Fruit fly (Drosophila melanogaster) whole organism, embryonic: ENCODE results near the gene CG6959.
A peak's percentile ranks its signal among the peaks of the same experiment; 100 is the strongest.

ENCODE experiments used
- Abd-B ChIP-seq: fragments of 200-800 bp; sonication (Bioruptor generic); optimal IDR thresholded peaks from 2 replicates; lab custom pipeline; 2018; ENCODE audit warnings: missing biosample characterization, mild to moderate bottlenecking, missing genetic modification characterization, moderate library complexity
- Adf1 ChIP-seq: fragments of 200-800 bp; sonication (Bioruptor generic); IDR thresholded peaks from 2 replicates; pipeline ENCODE4 v1.3.6; 2022; ENCODE audit warnings: missing biosample characterization, missing genetic modification characterization
- Aef1 ChIP-seq: fragments of 200-800 bp; sonication (Bioruptor generic); IDR thresholded peaks from 3 replicates; pipeline ENCODE4 v1.3.6; 2022; ENCODE audit warnings: missing biosample characterization, missing genetic modification characterization
- Atf-2 ChIP-seq: fragments of 200-800 bp; sonication (Bioruptor generic); optimal IDR thresholded peaks from 2 replicates; lab custom pipeline; 2016; ENCODE audit warnings: missing biosample characterization, missing genetic modification characterization
- Atf6 ChIP-seq: fragments of 200-800 bp; sonication (Bioruptor generic); IDR thresholded peaks from 2 replicates; pipeline ENCODE4 v1.3.6; 2022; ENCODE audit warnings: missing biosample characterization, missing genetic modification characterization
- CG10959 ChIP-seq: fragments of 200-800 bp; sonication (Bioruptor generic); IDR thresholded peaks from 2 replicates; pipeline ENCODE4 v1.3.6; 2022; ENCODE audit warnings: missing biosample characterization, missing genetic modification characterization
- CG11247 ChIP-seq: fragments of 200-800 bp; sonication (Bioruptor generic); IDR thresholded peaks from 2 replicates; pipeline ENCODE4 v1.3.6; 2022; ENCODE audit warnings: missing biosample characterization, missing genetic modification characterization
- CG11723 ChIP-seq: fragments of 200-800 bp; sonication (Bioruptor generic); optimal IDR thresholded peaks from 2 replicates; lab custom pipeline; 2017; ENCODE audit warnings: missing biosample characterization, mild to moderate bottlenecking, missing genetic modification characterization
- CG12219 ChIP-seq: fragments of 200-800 bp; sonication (Bioruptor generic); optimal IDR thresholded peaks from 3 replicates; lab custom pipeline; 2018; ENCODE audit warnings: missing biosample characterization, mild to moderate bottlenecking, missing genetic modification characterization
- CG12236 ChIP-seq: fragments of 200-800 bp; sonication (Bioruptor generic); optimal IDR thresholded peaks from 2 replicates; lab custom pipeline; 2016; ENCODE audit warnings: missing biosample characterization, missing genetic modification characterization
- CG13296 ChIP-seq: fragments of 200-800 bp; sonication (Bioruptor generic); optimal IDR thresholded peaks from 3 replicates; lab custom pipeline; 2018; ENCODE audit warnings: missing biosample characterization, mild to moderate bottlenecking, missing genetic modification characterization
- CG14710 ChIP-seq: fragments of 200-800 bp; sonication (Bioruptor generic); optimal IDR thresholded peaks from 3 replicates; lab custom pipeline; 2019; ENCODE audit warnings: missing biosample characterization, mild to moderate bottlenecking, missing genetic modification characterization, moderate library complexity
- CG15011 ChIP-seq: fragments of 200-800 bp; sonication (Bioruptor generic); optimal IDR thresholded peaks from 3 replicates; lab custom pipeline; 2018; ENCODE audit warnings: missing biosample characterization, mild to moderate bottlenecking, missing genetic modification characterization
- CG16779 ChIP-seq: fragments of 200-800 bp; sonication (Bioruptor generic); IDR thresholded peaks from 2 replicates; pipeline ENCODE4 v1.3.6; 2022; ENCODE audit warnings: missing biosample characterization, missing genetic modification characterization
- CG16863 ChIP-seq: fragments of 200-800 bp; sonication (Bioruptor generic); optimal IDR thresholded peaks from 3 replicates; lab custom pipeline; 2016; ENCODE audit warnings: missing biosample characterization, missing genetic modification characterization
- CG17186 ChIP-seq: fragments of 200-800 bp; sonication (Bioruptor generic); optimal IDR thresholded peaks from 3 replicates; lab custom pipeline; 2017; ENCODE audit warnings: missing biosample characterization, missing genetic modification reagents, missing genetic modification characterization
- CG17361 ChIP-seq: fragments of 200-800 bp; sonication (Bioruptor generic); IDR thresholded peaks from 3 replicates; pipeline ENCODE4 v1.3.6; 2022; ENCODE audit warnings: missing biosample characterization, missing genetic modification characterization
- CG18599 ChIP-seq: fragments of 200-800 bp; sonication (Bioruptor generic); optimal IDR thresholded peaks from 3 replicates; lab custom pipeline; 2017; ENCODE audit warnings: missing biosample characterization, missing genetic modification characterization, mild to moderate bottlenecking, moderate library complexity, missing genetic modification reagents
- CG3407 ChIP-seq: fragments of 200-800 bp; sonication (Bioruptor generic); optimal IDR thresholded peaks from 2 replicates; lab custom pipeline; 2018; ENCODE audit warnings: missing biosample characterization, mild to moderate bottlenecking, missing genetic modification characterization
- CG3838 ChIP-seq: fragments of 200-800 bp; sonication (Bioruptor generic); optimal IDR thresholded peaks from 3 replicates; lab custom pipeline; 2016; ENCODE audit warnings: missing biosample characterization, missing genetic modification characterization
- CG42726 ChIP-seq: fragments of 200-800 bp; sonication (Bioruptor generic); IDR thresholded peaks from 2 replicates; pipeline ENCODE4 v1.3.6; 2022; ENCODE audit warnings: missing biosample characterization, missing genetic modification characterization; ENCODE audit not compliant: partially characterized antibody
- CG4820 ChIP-seq: fragments of 200-800 bp; sonication (Bioruptor generic); optimal IDR thresholded peaks from 3 replicates; lab custom pipeline; 2016; ENCODE audit warnings: missing biosample characterization, missing genetic modification characterization
- CG7372 ChIP-seq: fragments of 200-800 bp; sonication (Bioruptor generic); IDR thresholded peaks from 2 replicates; pipeline ENCODE4 v1.3.6; 2022; ENCODE audit warnings: missing biosample characterization, missing genetic modification characterization
- CG9932 ChIP-seq: fragments of 200-800 bp; sonication (Bioruptor generic); IDR thresholded peaks from 2 replicates; pipeline ENCODE4 v1.3.6; 2022; ENCODE audit warnings: missing biosample characterization, missing genetic modification characterization
- Dll ChIP-seq: fragments of 200-800 bp; sonication (Bioruptor generic); IDR thresholded peaks from 4 replicates; pipeline ENCODE4 v1.3.6; 2022; ENCODE audit warnings: missing biosample characterization, missing genetic modification characterization; ENCODE audit not compliant: partially characterized antibody
- Fer2 ChIP-seq: fragments of 200-800 bp; sonication (Bioruptor generic); optimal IDR thresholded peaks from 2 replicates; lab custom pipeline; 2018; ENCODE audit warnings: missing biosample characterization, mild to moderate bottlenecking, missing genetic modification characterization, moderate library complexity
- Hmx ChIP-seq: fragments of 200-800 bp; sonication (Bioruptor generic); optimal IDR thresholded peaks from 2 replicates; lab custom pipeline; 2016; ENCODE audit warnings: missing biosample characterization, missing genetic modification characterization
- Pdp1 ChIP-seq, 2 experiments: fragments of 200-800 bp; sonication (Bioruptor generic); optimal IDR thresholded peaks; 3 replicates each; lab custom pipeline; 2016; ENCODE audit warnings: missing biosample characterization in 2 of 2, missing genetic modification characterization in 2 of 2, mild to moderate bottlenecking in 1 of 2, moderate library complexity in 1 of 2
- Ravus ChIP-seq: fragments of 200-800 bp; sonication (Bioruptor generic); IDR thresholded peaks from 2 replicates; pipeline ENCODE4 v1.3.6; 2022; ENCODE audit warnings: missing biosample characterization, missing genetic modification characterization
- aop ChIP-seq: fragments of 200-800 bp; sonication (Bioruptor generic); IDR thresholded peaks from 2 replicates; pipeline ENCODE4 v1.3.6; 2022; ENCODE audit warnings: missing biosample characterization, missing genetic modification characterization
- btn ChIP-seq: fragments of 200-800 bp; sonication (Bioruptor generic); optimal IDR thresholded peaks from 2 replicates; lab custom pipeline; 2016; ENCODE audit warnings: missing biosample characterization, missing genetic modification characterization
- corto ChIP-seq: fragments of 200-800 bp; sonication (Bioruptor generic); optimal IDR thresholded peaks from 2 replicates; lab custom pipeline; 2016; ENCODE audit warnings: missing biosample characterization, mild to moderate bottlenecking, missing genetic modification characterization, moderate library complexity
- dati ChIP-seq: fragments of 200-800 bp; sonication (Bioruptor generic); IDR thresholded peaks from 2 replicates; pipeline ENCODE4 v1.3.6; 2022; ENCODE audit warnings: missing biosample characterization, missing genetic modification characterization
- dysf ChIP-seq: fragments of 200-800 bp; sonication (Bioruptor generic); IDR thresholded peaks from 3 replicates; pipeline ENCODE4 v1.3.6; 2022; ENCODE audit warnings: missing biosample characterization, missing genetic modification characterization
- eyg ChIP-seq: fragments of 200-800 bp; sonication (Bioruptor generic); optimal IDR thresholded peaks from 3 replicates; lab custom pipeline; 2016; ENCODE audit warnings: missing biosample characterization, missing genetic modification characterization
- ftz-f1 ChIP-seq: fragments of 200-800 bp; sonication (Bioruptor generic); optimal IDR thresholded peaks from 2 replicates; lab custom pipeline; 2016; ENCODE audit warnings: missing biosample characterization, missing genetic modification characterization
- grau ChIP-seq: fragments of 200-800 bp; optimal IDR thresholded peaks from 3 replicates; lab custom pipeline; 2019; ENCODE audit warnings: missing biosample characterization, mild to moderate bottlenecking, missing genetic modification characterization, moderate library complexity
- ind ChIP-seq: fragments of 200-800 bp; sonication (Bioruptor generic); optimal IDR thresholded peaks from 3 replicates; lab custom pipeline; 2016; ENCODE audit warnings: missing biosample characterization, missing genetic modification characterization
- kay ChIP-seq: fragments of 200-800 bp; sonication (Bioruptor generic); optimal IDR thresholded peaks from 2 replicates; lab custom pipeline; 2016; ENCODE audit warnings: missing biosample characterization, missing genetic modification characterization
- kni ChIP-seq: fragments of 200-800 bp; sonication (Bioruptor generic); optimal IDR thresholded peaks from 3 replicates; lab custom pipeline; 2017; ENCODE audit warnings: mild to moderate bottlenecking, missing biosample characterization, missing genetic modification reagents, missing genetic modification characterization
- lov ChIP-seq, 2 experiments: fragments of 200-800 bp in 1 of 2; fragments of >200 bp in 1 of 2; sonication (Bioruptor generic) in 1 of 2; IDR thresholded peaks in 1 of 2; optimal IDR thresholded peaks in 1 of 2; 2 replicates in 1 of 2; 3 replicates in 1 of 2; pipeline versions ENCODE4 v1.3.6 to Lab custom; 2017 to 2022; ENCODE audit warnings: missing biosample characterization in 1 of 2, missing genetic modification characterization in 1 of 2
- mirr ChIP-seq: fragments of 200-800 bp; sonication (Bioruptor generic); optimal IDR thresholded peaks from 3 replicates; lab custom pipeline; 2018; ENCODE audit warnings: missing biosample characterization, mild to moderate bottlenecking, missing genetic modification characterization
- phol ChIP-seq: fragments of 200-800 bp; sonication (Bioruptor generic); optimal IDR thresholded peaks from 3 replicates; lab custom pipeline; 2018; ENCODE audit warnings: missing biosample characterization, mild to moderate bottlenecking, missing genetic modification characterization, moderate library complexity
- repo ChIP-seq: fragments of 200-800 bp; sonication (Bioruptor generic); optimal IDR thresholded peaks from 2 replicates; lab custom pipeline; 2016; ENCODE audit warnings: missing biosample characterization, missing genetic modification characterization
- sc ChIP-seq, 3 experiments: fragments of >200 bp in 2 of 3; fragments of 200-800 bp in 1 of 3; sonication (Bioruptor generic) in 1 of 3; optimal IDR thresholded peaks; 2 replicates in 2 of 3; 3 replicates in 1 of 3; lab custom pipeline; 2017; ENCODE audit warnings: mild to moderate bottlenecking in 1 of 3, missing biosample characterization in 1 of 3, missing genetic modification characterization in 1 of 3, missing genetic modification reagents in 1 of 3
- sisA ChIP-seq: fragments of 200-800 bp; sonication (Bioruptor generic); IDR thresholded peaks from 2 replicates; pipeline ENCODE4 v1.3.6; 2022; ENCODE audit warnings: missing biosample characterization, missing genetic modification characterization
- ttk ChIP-seq: fragments of 200-800 bp; sonication (Bioruptor generic); IDR thresholded peaks from 2 replicates; pipeline ENCODE4 v2.1.2; 2022; ENCODE audit warnings: missing biosample characterization, missing genetic modification characterization
- usp ChIP-seq: fragments of >200 bp; optimal IDR thresholded peaks from 2 replicates; lab custom pipeline; 2017; ENCODE audit warnings: missing biosample characterization, missing genetic modification characterization
- wdn ChIP-seq: fragments of 200-800 bp; sonication (Bioruptor generic); IDR thresholded peaks from 2 replicates; pipeline ENCODE4 v1.3.6; 2022; ENCODE audit warnings: missing biosample characterization, missing genetic modification characterization
- yki ChIP-seq: fragments of >200 bp; optimal IDR thresholded peaks from 3 replicates; lab custom pipeline; 2018

Gene CG6959

DNA sequence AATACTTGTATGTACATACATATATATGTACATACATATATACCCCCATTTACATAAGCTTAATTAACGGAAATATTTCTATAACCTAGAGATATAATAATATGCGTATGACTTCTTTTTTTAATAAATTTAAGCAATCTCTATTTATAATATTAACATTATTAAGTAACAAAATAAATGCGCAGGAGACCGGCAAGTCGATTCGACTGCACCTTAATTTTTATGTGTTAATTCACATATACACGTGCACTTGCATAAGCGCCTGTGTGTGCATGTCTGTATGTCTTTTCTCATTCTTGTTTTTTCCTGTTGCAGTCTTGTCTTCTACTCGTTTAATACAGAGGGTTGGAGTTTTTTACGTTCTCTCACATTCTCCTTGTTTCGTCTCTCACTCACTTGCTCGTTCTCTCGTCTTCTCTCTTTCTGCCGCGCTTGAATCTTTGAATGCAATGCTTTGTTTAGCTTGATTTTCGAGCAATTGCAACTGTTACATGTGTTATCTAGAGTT is 89.0 kb downstream of the CG6959 start (continued):
- TF ChIP-seq mirr (no peak), Adf1 (GFP tag; lab: Robert Waterston, UW) (no peak), CG17361 (GFP tag; lab: Robert Waterston, UW) (peak; percentile 98), CG12219 (GFP tag; lab: Kevin White, UChicago) (peak; percentile 81), ttk (GFP tag; lab: Robert Waterston, UW) (peak; percentile 88), Aef1 (GFP tag; lab: Robert Waterston, UW) (peak; percentile 59; the same call in 1 of the 3 replicates), sc (optimal IDR thresholded peaks at IDR 0.05; lab: Kevin White, UChicago) (no peak), sc (GFP tag; optimal IDR thresholded peaks at IDR 0.05; lab: Kevin White, UChicago) (peak; percentile 97), ftz-f1 (GFP tag; lab: Kevin White, UChicago) (no peak), CG9932 (no peak), CG16863 (GFP tag; lab: Kevin White, UChicago) (peak; percentile 48), CG11247 (GFP tag; lab: Robert Waterston, UW) (peak; percentile 59; the same call in 1 of the 2 replicates), CG7372 (GFP tag; lab: Robert Waterston, UW) (peak; percentile 51; the same call in 1 of the 2 replicates), CG12236 (peak; percentile 3), CG16779 (no peak), Atf-2 (GFP tag; lab: Kevin White, UChicago) (peak; percentile 30), CG10959 (GFP tag; lab: Robert Waterston, UW) (peak; percentile 93), usp (GFP tag; lab: Kevin White, UChicago) (no peak), Abd-B (GFP tag; lab: Kevin White, UChicago) (peak; percentile 96), lov (optimal IDR thresholded peaks at IDR 0.05; lab: Kevin White, UChicago) (no peak), lov (GFP tag; IDR thresholded peaks at IDR 0.05; lab: Robert Waterston, UW) (peak; percentile 94), CG3407 (GFP tag; lab: Kevin White, UChicago) (peak; percentile 93), Dll (GFP tag; lab: Robert Waterston, UW) (no peak), sisA (GFP tag; lab: Robert Waterston, UW) (peak; percentile 89), CG4820 (GFP tag; lab: Kevin White, UChicago) (peak; percentile 94), dysf (GFP tag; lab: Robert Waterston, UW) (peak; percentile 80), yki (lab: Kevin White, UChicago) (no peak), CG15011 (GFP tag; lab: Kevin White, UChicago) (peak; percentile 75), repo (GFP tag; lab: Kevin White, UChicago) (no peak), btn (GFP tag; lab: Kevin White, UChicago) (peak; percentile 22), CG13296 (GFP tag; lab: Kevin White, UChicago) (no peak), CG11723 (GFP tag; lab: Kevin White, UChicago) (peak; percentile 82), CG18599 (GFP tag; lab: Kevin White, UChicago) (peak; percentile 76), CG3838 (peak; percentile 22), eyg (GFP tag; lab: Kevin White, UChicago) (no peak), kay (peak; percentile 79), Pdp1 (GFP tag; optimal IDR thresholded peaks at IDR 0.05; lab: Kevin White, UChicago) (peak; percentile 28 to 76), corto (GFP tag; lab: Kevin White, UChicago) (peak; percentile 51), dati (peak; percentile 41; the same call in 1 of the 2 replicates), kni (no peak), Fer2 (tag; lab: Kevin White, UChicago) (peak; percentile 19), CG17186 (GFP tag; lab: Kevin White, UChicago) (peak; percentile 58), phol (peak; percentile 98), CG42726 (GFP tag; lab: Robert Waterston, UW) (no peak), aop (0 out of 2 replicates have a peak, but pooled peaks have one; percentile 18), Ravus (GFP tag; lab: Robert Waterston, UW) (no peak), grau (peak; percentile 91), Hmx (GFP tag; lab: Kevin White, UChicago) (no peak), Atf6 (GFP tag; lab: Robert Waterston, UW) (peak; percentile 57; the same call in 1 of the 2 replicates), CG14710 (tag; lab: Kevin White, UChicago) (peak; percentile 98), wdn (GFP tag; lab: Robert Waterston, UW) (no peak), ind (GFP tag; lab: Kevin White, UChicago) (peak; percentile 83)
